Worm (Caenorhabditis elegans): Measurements from ENCODE around the gene C05B5.4.

ce11 chrIII:9963447-9963846 lies 30.2 kb upstream of the C05B5.4 start:
- TF ChIP-seq B0310.2 (tag; optimal IDR thresholded peaks at IDR 0.05) (no peak), scrt-1 (GFP tag; IDR thresholded peaks at IDR 0.05) (no peak), ama-1 (optimal IDR thresholded peaks at IDR 0.05) (no peak), F13C5.2 (tag; optimal IDR thresholded peaks at IDR 0.05) (no peak), aly-1 (tag; optimal IDR thresholded peaks at IDR 0.05) (no peak), ceh-13 (GFP tag; optimal IDR thresholded peaks at IDR 0.05) (no peak), hnd-1 (tag; optimal IDR thresholded peaks at IDR 0.05) (no peak), flt-1 (GFP tag; IDR thresholded peaks at IDR 0.05) (no peak), tbx-37 (GFP tag; conservative IDR thresholded peaks at IDR 0.05) (no peak), hmbx-1 (tag; optimal IDR thresholded peaks at IDR 0.05) (no peak), ets-7 (tag; optimal IDR thresholded peaks at IDR 0.05) (no peak), tra-4 (tag; optimal IDR thresholded peaks at IDR 0.05) (no peak), hmg-4 (GFP tag; optimal IDR thresholded peaks at IDR 0.05) (no peak)
